Worm (Caenorhabditis elegans): ENCODE measurements around the gene fahd-1.
A peak's percentile ranks its signal among the peaks of the same experiment; 100 is the strongest.

fahd-1 gene

DNA sequence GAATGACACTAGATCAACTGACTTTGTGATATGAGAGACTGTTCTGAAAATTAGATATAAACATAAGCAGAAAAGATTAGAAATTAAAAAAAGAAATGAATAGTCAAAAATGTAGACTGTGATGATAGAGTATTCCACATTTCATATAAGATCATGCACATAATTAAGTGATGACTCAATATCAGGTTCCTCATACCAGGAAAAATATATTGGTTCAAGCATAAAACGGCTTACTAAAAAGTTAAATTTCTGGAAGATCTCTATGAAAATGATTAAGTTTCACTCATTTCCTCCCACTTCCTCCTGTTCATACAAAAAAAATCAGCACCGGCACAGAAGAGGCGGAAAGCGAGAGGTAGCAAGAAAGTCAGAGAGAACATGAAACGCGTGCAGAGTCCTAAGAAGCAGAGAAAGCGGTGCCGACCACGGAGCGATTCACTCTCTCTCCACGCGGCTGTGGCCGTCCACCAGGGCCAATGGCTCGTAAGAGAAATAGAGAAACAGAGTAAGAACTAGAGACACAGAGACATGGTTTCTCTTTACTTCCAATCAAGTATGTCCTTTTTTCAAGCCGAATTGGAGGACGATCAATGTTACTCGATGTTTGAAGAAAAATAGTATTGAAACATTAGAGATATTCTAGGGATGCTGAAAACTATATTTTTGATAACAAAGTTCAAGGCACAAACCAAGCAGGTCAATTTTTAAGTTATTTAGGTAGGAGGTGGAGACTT lies at the start of gene fahd-1, which contains the start of gene ZK688.5:
fahd-1 (plus strand) TSS at position 684 of the 734 bp plus-strand sequence.
ZK688.5 (minus strand) TSS at position 51 of the 734 bp plus-strand sequence.
- TF ChIP-seq unc-62 (GFP tag; optimal IDR thresholded peaks at IDR 0.05) = no peak

- TF ChIP-seq unc-62 (GFP tag; optimal IDR thresholded peaks at IDR 0.05) = no peak
Measured at ce11 chrIII:7843536-7843935, 48.5 kb upstream of the fahd-1 start, which contains the start of gene ZK652.8. ZK652.8 (minus strand) TSS chrIII:7843636.

- TF ChIP-seq unc-62 (GFP tag; optimal IDR thresholded peaks at IDR 0.05) = no peak
Measured at ce11 chrIII:7848173-7848572, 43.9 kb upstream of the fahd-1 start.

DNA sequence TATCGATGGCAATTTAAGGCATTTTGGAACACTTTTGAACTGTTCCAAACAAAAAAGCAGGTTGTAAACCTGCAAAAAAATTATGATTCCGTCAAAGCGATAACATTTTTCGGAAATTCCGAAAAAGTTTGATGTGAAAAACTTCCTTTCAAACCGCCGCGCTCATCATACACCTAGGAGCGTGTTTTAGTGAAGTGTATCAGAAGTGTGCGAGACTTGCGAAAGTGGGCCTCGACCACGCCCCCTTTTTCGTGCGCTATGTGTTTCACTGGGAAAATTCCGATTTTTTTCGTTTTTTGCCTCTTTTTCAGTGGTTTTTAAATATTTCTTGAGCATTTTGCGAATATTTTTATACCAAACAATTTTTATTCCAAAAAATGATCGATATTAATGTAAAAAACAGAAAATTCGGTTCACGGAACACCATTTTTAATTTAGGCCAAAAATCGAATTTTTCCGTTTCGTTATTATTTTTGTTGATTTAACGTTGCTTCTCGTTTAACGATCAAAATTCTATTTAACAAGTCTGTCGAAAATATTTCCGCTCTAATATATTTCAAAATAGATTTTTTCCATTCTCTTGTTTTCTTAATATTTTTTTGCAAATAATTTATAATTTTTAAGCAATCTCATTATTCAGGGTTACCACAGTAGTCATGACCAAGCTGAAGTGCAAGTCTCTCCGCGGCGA lies 37.4 kb upstream of the fahd-1 start, which contains the start of gene rpl-35:
rpl-35 (plus strand) TSS at position 641 of the 691 bp plus-strand sequence.
- TF ChIP-seq unc-62 (GFP tag; optimal IDR thresholded peaks at IDR 0.05) = peak; percentile 38

ce11 chrIII:7855468-7855867 lies 36.6 kb upstream of the fahd-1 start:
- no peak for TF ChIP-seq unc-62 (GFP tag; optimal IDR thresholded peaks at IDR 0.05)

- no peak for TF ChIP-seq unc-62 (GFP tag; optimal IDR thresholded peaks at IDR 0.05)
Measured at ce11 chrIII:7857142-7857541, 34.9 kb upstream of the fahd-1 start, which contains the start of gene tag-307. tag-307 (minus strand) TSS chrIII:7857242.

- TF ChIP-seq unc-62 (GFP tag; optimal IDR thresholded peaks at IDR 0.05) = no peak
Measured at ce11 chrIII:7858407-7859029, 33.5 kb upstream of the fahd-1 start, which contains the start of the genes coq-5 and ufm-1. coq-5 (minus strand) TSS chrIII:7858457. ufm-1 (plus strand) TSS chrIII:7858979.

ce11 chrIII:7859313-7859712 lies 32.7 kb upstream of the fahd-1 start, which contains the start of gene tomm-7:
tomm-7 (plus strand) TSS chrIII:7859613.
- no peak for TF ChIP-seq unc-62 (GFP tag; optimal IDR thresholded peaks at IDR 0.05)

- TF ChIP-seq unc-62 (GFP tag; optimal IDR thresholded peaks at IDR 0.05) = no peak
Measured at ce11 chrIII:7860885-7861284, 31.2 kb upstream of the fahd-1 start, which contains the start of gene cuc-1. cuc-1 (minus strand) TSS chrIII:7860985.

DNA sequence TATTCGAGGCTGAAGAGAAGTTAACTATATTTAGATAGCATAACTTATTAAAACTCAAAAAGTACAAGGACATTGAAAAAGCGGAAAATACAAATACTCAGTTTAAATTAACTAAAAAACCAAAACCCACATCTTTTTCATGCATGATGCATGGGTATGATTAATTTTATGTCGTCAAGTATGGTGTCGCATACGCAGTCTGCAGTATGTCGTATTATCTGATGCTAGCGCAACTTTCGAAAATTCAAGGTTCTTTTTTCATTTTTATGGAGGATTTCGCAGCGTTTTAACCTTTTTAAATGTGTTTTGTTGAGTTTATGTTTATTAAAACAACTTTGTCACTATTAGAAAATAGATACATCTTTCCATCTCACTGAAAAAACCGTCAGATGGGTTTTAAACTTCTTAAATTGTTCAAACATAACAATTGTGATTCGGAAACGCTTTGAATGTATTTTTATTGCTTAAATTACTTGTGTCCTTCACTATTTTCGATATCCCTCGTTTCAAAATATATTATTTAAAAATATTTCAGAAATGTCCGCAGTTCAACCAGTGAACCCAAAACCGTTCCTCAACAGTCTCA lies 30.4 kb upstream of the fahd-1 start, which contains the start of gene snr-5:
snr-5 (plus strand) TSS at position 536 of the 586 bp plus-strand sequence.
- no peak for TF ChIP-seq unc-62 (GFP tag; optimal IDR thresholded peaks at IDR 0.05)

- TF ChIP-seq unc-62 (GFP tag; optimal IDR thresholded peaks at IDR 0.05) = no peak
Measured at ce11 chrIII:7865238-7865761, 26.8 kb upstream of the fahd-1 start, which contains the start of gene slc-17.3. slc-17.3 (minus strand) TSS chrIII:7865288.

DNA sequence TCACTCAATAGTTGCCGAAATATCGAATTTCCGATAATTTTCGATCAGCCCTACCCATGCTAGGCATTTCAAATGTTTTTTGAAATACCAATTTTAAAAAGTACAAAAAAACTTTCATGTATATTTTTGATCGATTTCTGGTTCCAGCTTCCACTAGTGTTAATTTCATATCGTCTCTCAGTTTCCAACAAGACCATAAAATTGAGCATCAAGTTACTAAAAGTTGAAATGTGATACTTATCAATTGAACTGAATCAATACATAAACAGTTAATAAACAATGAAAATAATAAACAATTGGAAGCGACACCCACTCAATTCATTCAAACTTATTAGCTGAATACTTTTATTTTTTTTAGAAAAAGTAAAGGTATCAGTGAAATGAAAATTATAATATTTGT lies 25.9 kb upstream of the fahd-1 start, which contains the start of gene cup-4:
cup-4 (plus strand) TSS at position 301 of the 400 bp plus-strand sequence.
- no peak for TF ChIP-seq unc-62 (GFP tag; optimal IDR thresholded peaks at IDR 0.05)

DNA sequence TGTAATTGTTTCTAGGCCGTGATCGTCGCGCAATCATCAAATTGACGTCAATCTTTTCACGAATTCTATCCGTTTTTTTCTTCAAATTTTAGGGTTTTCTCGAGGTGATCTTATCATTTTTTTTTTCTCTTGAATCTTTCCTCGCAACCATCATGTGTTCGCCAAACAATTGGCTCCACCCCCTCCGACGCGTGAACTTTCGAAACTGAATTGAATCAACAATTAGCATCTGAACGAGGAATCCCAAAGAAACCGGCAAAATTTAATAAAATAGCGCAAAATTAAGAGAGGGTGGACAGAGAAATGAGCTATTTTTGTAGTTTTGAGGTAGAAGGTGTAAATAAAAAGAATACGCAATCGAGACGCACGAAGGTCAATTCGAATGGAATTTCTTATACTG lies 19.3 kb upstream of the fahd-1 start:
- TF ChIP-seq unc-62 (GFP tag; optimal IDR thresholded peaks at IDR 0.05) = no peak

DNA sequence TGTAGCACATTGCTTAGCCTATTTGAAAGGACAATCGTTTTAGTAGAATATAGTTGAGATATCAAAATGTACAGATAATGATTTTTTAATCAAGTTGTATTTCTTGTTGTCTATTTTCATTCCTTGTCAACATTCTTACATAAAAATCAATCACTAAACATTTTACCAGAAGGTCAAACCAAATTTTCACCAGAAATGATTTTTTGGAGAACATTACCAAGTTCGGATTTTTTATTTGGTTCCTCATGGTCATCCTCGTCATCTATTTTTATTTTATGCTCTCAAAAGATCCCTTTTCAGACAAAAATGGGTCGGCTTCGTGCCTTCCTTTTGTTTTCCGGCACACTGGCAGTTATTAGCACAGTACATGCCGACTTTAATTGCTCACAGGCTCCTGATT lies 18.6 kb upstream of the fahd-1 start, which contains the start of gene tyr-1:
tyr-1 (plus strand) TSS at position 301 of the 400 bp plus-strand sequence.
- no peak for TF ChIP-seq unc-62 (GFP tag; optimal IDR thresholded peaks at IDR 0.05)

DNA sequence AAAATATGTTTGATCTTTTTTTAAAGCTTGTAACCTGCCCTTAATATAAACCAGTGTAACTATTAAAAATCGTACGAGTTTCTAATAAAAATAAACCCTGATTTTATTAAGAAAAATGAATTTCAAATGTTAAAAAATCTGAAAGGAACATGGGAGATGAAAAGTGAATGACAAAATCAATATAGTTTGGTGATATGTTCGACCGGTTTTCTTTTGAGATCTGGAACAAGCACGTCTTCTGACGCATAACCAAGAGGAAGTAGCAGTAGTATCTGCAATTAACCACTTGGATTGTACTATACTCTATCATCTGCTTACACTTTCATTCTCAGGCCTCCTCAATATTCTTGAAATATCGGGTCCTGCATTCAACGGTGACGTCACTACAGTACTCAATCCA lies 15.0 kb upstream of the fahd-1 start:
- TF ChIP-seq unc-62 (GFP tag; optimal IDR thresholded peaks at IDR 0.05) = no peak
